In genomic region chr3R:20773174-20773573, dm6 we compare ENCODE assay signal across 3 fruit fly cellular contexts.
TF ChIP-seq lines count a peak whose summit lies in the region.

No protein-coding gene starts in this region.

- TF ChIP-seq CTCF in whole organism, embryonic (GFP tag; optimal IDR thresholded peaks at IDR 0.05; lab: Kevin White, UChicago): no peak

TF ChIP-seq in whole organism, embryonic, 481 proteins besides CTCF, POLR2A, EP300 and RAD21 (continues in another document):
- TF ChIP-seq HmgD (GFP tag; optimal IDR thresholded peaks at IDR 0.05; lab: Kevin White, UChicago) (no peak), jumu (GFP tag; optimal IDR thresholded peaks at IDR 0.05; lab: Kevin White, UChicago) (no peak), NFAT (GFP tag; IDR thresholded peaks at IDR 0.05; lab: Robert Waterston, UW) (no peak), pros (GFP tag; optimal IDR thresholded peaks at IDR 0.05; lab: Kevin White, UChicago) (no peak), Dad (GFP tag; optimal IDR thresholded peaks at IDR 0.05; lab: Kevin White, UChicago) (no peak), Sry-δ (GFP tag; optimal IDR thresholded peaks at IDR 0.05; lab: Kevin White, UChicago) (no peak), GATAe (GFP tag; conservative IDR thresholded peaks at IDR 0.05; lab: Robert Waterston, UW) (no peak), CG5245 (GFP tag; optimal IDR thresholded peaks at IDR 0.05; lab: Kevin White, UChicago) (no peak), br (optimal IDR thresholded peaks at IDR 0.05; lab: Kevin White, UChicago) (no peak), gro (GFP tag; optimal IDR thresholded peaks at IDR 0.05; lab: Kevin White, UChicago) (no peak), twi (tag; optimal IDR thresholded peaks at IDR 0.05; lab: Kevin White, UChicago) (peak; percentile 53), CoRest (tag; optimal IDR thresholded peaks at IDR 0.05; lab: Kevin White, UChicago) (no peak), Dip2 (GFP tag; IDR thresholded peaks at IDR 0.05; lab: Robert Waterston, UW) (no peak), ato (GFP tag; IDR thresholded peaks at IDR 0.05; lab: Robert Waterston, UW; ENCODE audit: partially characterized antibody) (no peak), Ada2b (GFP tag; IDR thresholded peaks at IDR 0.05; lab: Robert Waterston, UW) (no peak), gsb-n (tag; optimal IDR thresholded peaks at IDR 0.05; lab: Kevin White, UChicago) (no peak), cwo (GFP tag; optimal IDR thresholded peaks at IDR 0.05; lab: Kevin White, UChicago) (no peak), crp (GFP tag; optimal IDR thresholded peaks at IDR 0.05; lab: Kevin White, UChicago) (no peak), CG6272 (GFP tag; IDR thresholded peaks at IDR 0.05; lab: Robert Waterston, UW) (no peak), en (GFP tag; optimal IDR thresholded peaks at IDR 0.05; lab: Kevin White, UChicago) (no peak), CG17186 (GFP tag; optimal IDR thresholded peaks at IDR 0.05; lab: Kevin White, UChicago) (no peak), gcm2 (GFP tag; optimal IDR thresholded peaks at IDR 0.05; lab: Kevin White, UChicago) (no peak), nom (GFP tag; optimal IDR thresholded peaks at IDR 0.05; lab: Kevin White, UChicago) (peak; percentile 14), sc (optimal IDR thresholded peaks at IDR 0.05; lab: Kevin White, UChicago) (no peak), sc (GFP tag; optimal IDR thresholded peaks at IDR 0.05; lab: Kevin White, UChicago) (no peak), Drgx (GFP tag; IDR thresholded peaks at IDR 0.05; lab: Robert Waterston, UW) (peak; percentile 26; the same call in 1 of the 2 replicates), so (GFP tag; IDR thresholded peaks at IDR 0.05; lab: Robert Waterston, UW) (no peak), CG3838 (GFP tag; optimal IDR thresholded peaks at IDR 0.05; lab: Kevin White, UChicago) (no peak), h (optimal IDR thresholded peaks at IDR 0.05; lab: Kevin White, UChicago) (no peak), CG18599 (GFP tag; optimal IDR thresholded peaks at IDR 0.05; lab: Kevin White, UChicago) (no peak), gt (GFP tag; IDR thresholded peaks at IDR 0.05; lab: Robert Waterston, UW) (no peak), tll (GFP tag; optimal IDR thresholded peaks at IDR 0.05; lab: Kevin White, UChicago) (no peak), Fer2 (tag; optimal IDR thresholded peaks at IDR 0.05; lab: Kevin White, UChicago) (no peak)

TF ChIP-seq in whole organism, prepupa, 60 proteins besides CTCF, POLR2A, EP300 and RAD21 (continues in another document):
- TF ChIP-seq Met (GFP tag; optimal IDR thresholded peaks at IDR 0.05; lab: Kevin White, UChicago): peak; percentile 24
- TF ChIP-seq lz (GFP tag; optimal IDR thresholded peaks at IDR 0.05; lab: Kevin White, UChicago): peak; percentile 27
- TF ChIP-seq esn (GFP tag; optimal IDR thresholded peaks at IDR 0.05; lab: Kevin White, UChicago): peak; percentile 39
- no peak for TF ChIP-seq CG6276 (GFP tag; optimal IDR thresholded peaks at IDR 0.05; lab: Kevin White, UChicago)
- no peak for TF ChIP-seq CG9139 (GFP tag; optimal IDR thresholded peaks at IDR 0.05; lab: Kevin White, UChicago)
- TF ChIP-seq vri (GFP tag; optimal IDR thresholded peaks at IDR 0.05; lab: Kevin White, UChicago): no peak
- TF ChIP-seq cyc (GFP tag; optimal IDR thresholded peaks at IDR 0.05; lab: Kevin White, UChicago): peak; percentile 0
- peak; percentile 59 for TF ChIP-seq CG3919 (GFP tag; optimal IDR thresholded peaks at IDR 0.05; lab: Kevin White, UChicago)
- 0 out of 3 replicates have a peak, but pooled peaks have one; percentile 52 for TF ChIP-seq CG6163 (GFP tag; IDR thresholded peaks at IDR 0.05; lab: Robert Waterston, UW)
- peak; percentile 8 for TF ChIP-seq Sox102F (GFP tag; optimal IDR thresholded peaks at IDR 0.05; lab: Kevin White, UChicago)
- peak; percentile 10 for TF ChIP-seq CG32006 (GFP tag; optimal IDR thresholded peaks at IDR 0.05; lab: Kevin White, UChicago)
- no peak for TF ChIP-seq CG34406 (GFP tag; optimal IDR thresholded peaks at IDR 0.05; lab: Kevin White, UChicago)
- TF ChIP-seq OdsH (GFP tag; optimal IDR thresholded peaks at IDR 0.05; lab: Kevin White, UChicago): peak; percentile 30
- TF ChIP-seq CG7368 (GFP tag; optimal IDR thresholded peaks at IDR 0.05; lab: Kevin White, UChicago): peak; percentile 63
- TF ChIP-seq CG10669 (GFP tag; optimal IDR thresholded peaks at IDR 0.05; lab: Kevin White, UChicago): peak; percentile 67
- TF ChIP-seq CG8119 (GFP tag; IDR thresholded peaks at IDR 0.05; lab: Robert Waterston, UW): 0 out of 3 replicates have a peak, but pooled peaks have one; percentile 17
- no peak; the same call in 2 of the 3 replicates for TF ChIP-seq eg (GFP tag; IDR thresholded peaks at IDR 0.05; lab: Robert Waterston, UW)
- TF ChIP-seq CG6808 (GFP tag; optimal IDR thresholded peaks at IDR 0.05; lab: Kevin White, UChicago): peak; percentile 51
- peak; percentile 29 for TF ChIP-seq Sox14 (GFP tag; optimal IDR thresholded peaks at IDR 0.05; lab: Kevin White, UChicago)
- TF ChIP-seq CG6792 (GFP tag; optimal IDR thresholded peaks at IDR 0.05; lab: Kevin White, UChicago): peak; percentile 42
- TF ChIP-seq ss (GFP tag; optimal IDR thresholded peaks at IDR 0.05; lab: Kevin White, UChicago): peak; percentile 56 to 64
- TF ChIP-seq Hr4 (GFP tag; optimal IDR thresholded peaks at IDR 0.05; lab: Kevin White, UChicago): peak; percentile 11
- peak; percentile 86 for TF ChIP-seq Eip78C (GFP tag; lab: Kevin White, UChicago)
- peak; percentile 31 for TF ChIP-seq dsx (GFP tag; optimal IDR thresholded peaks at IDR 0.05; lab: Kevin White, UChicago; ENCODE audit: poor library complexity, severe bottlenecking)
- peak; percentile 45 for TF ChIP-seq achi (GFP tag; optimal IDR thresholded peaks at IDR 0.05; lab: Kevin White, UChicago)
- TF ChIP-seq CG31627 (GFP tag; optimal IDR thresholded peaks at IDR 0.05; lab: Kevin White, UChicago): no peak
- TF ChIP-seq spab (GFP tag; optimal IDR thresholded peaks at IDR 0.05; lab: Kevin White, UChicago): peak; percentile 36
- peak; percentile 17 for TF ChIP-seq fd59A (GFP tag; optimal IDR thresholded peaks at IDR 0.05; lab: Kevin White, UChicago)
- 0 out of 2 replicates have a peak, but pooled peaks have one; percentile 35 for TF ChIP-seq CG15336 (GFP tag; IDR thresholded peaks at IDR 0.05; lab: Robert Waterston, UW)
- peak; percentile 53 for TF ChIP-seq pdm3 (GFP tag; optimal IDR thresholded peaks at IDR 0.05; lab: Kevin White, UChicago)
- TF ChIP-seq CG1621 (tag; optimal IDR thresholded peaks at IDR 0.05; lab: Kevin White, UChicago): peak; percentile 43

TF ChIP-seq in whole organism, pupa, 21 proteins besides CTCF, POLR2A, EP300 and RAD21:
- TF ChIP-seq fd96Ca (GFP tag; IDR thresholded peaks at IDR 0.05; lab: Robert Waterston, UW) (peak; percentile 60; the same call in 1 of the 3 replicates), Pif1A (GFP tag; optimal IDR thresholded peaks at IDR 0.05; lab: Kevin White, UChicago) (peak; percentile 64), CG8301 (tag; optimal IDR thresholded peaks at IDR 0.05; lab: Kevin White, UChicago) (peak; percentile 20), CG34367 (tag; optimal IDR thresholded peaks at IDR 0.05; lab: Kevin White, UChicago) (no peak), CG9948 (tag; optimal IDR thresholded peaks at IDR 0.05; lab: Kevin White, UChicago) (peak; percentile 42), gl (tag; optimal IDR thresholded peaks at IDR 0.05; lab: Kevin White, UChicago) (peak; percentile 15), CG4496 (GFP tag; IDR thresholded peaks at IDR 0.05; lab: Robert Waterston, UW) (no peak; the same call in 2 of the 3 replicates), EcR (GFP tag; optimal IDR thresholded peaks at IDR 0.05; lab: Kevin White, UChicago) (peak; percentile 34), CG8159 (tag; optimal IDR thresholded peaks at IDR 0.05; lab: Kevin White, UChicago) (peak; percentile 54), CG15710 (tag; optimal IDR thresholded peaks at IDR 0.05; lab: Kevin White, UChicago) (peak; percentile 46), CG14655 (GFP tag; optimal IDR thresholded peaks at IDR 0.05; lab: Kevin White, UChicago) (peak; percentile 50), CG17806 (tag; optimal IDR thresholded peaks at IDR 0.05; lab: Kevin White, UChicago) (peak; percentile 42), CG32121 (GFP tag; IDR thresholded peaks at IDR 0.05; lab: Robert Waterston, UW) (no peak), D1 (tag; optimal IDR thresholded peaks at IDR 0.05; lab: Kevin White, UChicago) (no peak), CG10348 (GFP tag; IDR thresholded peaks at IDR 0.05; lab: Robert Waterston, UW) (no peak), rn (GFP tag; IDR thresholded peaks at IDR 0.05; lab: Robert Waterston, UW) (no peak), Ets98B (GFP tag; IDR thresholded peaks at IDR 0.05; lab: Robert Waterston, UW) (no peak), CG13204 (GFP tag; optimal IDR thresholded peaks at IDR 0.05; lab: Kevin White, UChicago) (peak; percentile 35), CG12605 (GFP tag; IDR thresholded peaks at IDR 0.05; lab: Robert Waterston, UW) (0 out of 2 replicates have a peak, but pooled peaks have one; percentile 16)

Comparison
In these comparisons a context has a peak if more than half of its experiments do, and no peak if none do; other contexts are left out.
1. Of the 7 proteins assayed by ChIP-seq in both whole organism, embryonic and whole organism, prepupa: peak only in whole organism, embryonic: none; only in whole organism, prepupa: Sox102F; in both: none; in neither: 6.